Worm (Caenorhabditis elegans): Measurements from ENCODE around the gene T24A6.16.
"Not testable (repeated sequence)": the region's sequence is repeated elsewhere in the genome, so short reads cannot be mapped to it uniquely, and the experiment has no call there.

The T24A6.16 gene

DNA sequence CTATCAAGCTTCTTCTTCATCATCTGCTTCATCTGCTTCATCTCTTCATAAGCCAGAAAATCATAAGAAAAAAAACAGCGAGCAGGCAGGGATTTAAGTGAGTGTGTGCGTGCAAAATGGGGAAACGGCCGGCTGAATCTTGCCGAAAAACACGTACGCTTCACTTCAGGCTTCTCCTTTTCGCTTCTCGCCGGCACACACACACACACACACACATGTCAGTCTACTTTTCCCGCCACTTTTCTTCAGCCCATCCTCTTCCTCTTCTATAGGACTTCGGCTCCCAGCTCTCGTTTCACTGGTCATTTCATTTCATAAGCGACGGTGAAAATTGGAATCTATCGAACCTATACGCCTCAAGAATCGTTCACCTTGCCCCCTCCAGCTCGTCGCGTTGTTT, 16.5 kb upstream of the T24A6.16 start:
- TF ChIP-seq nhr-12 (tag; optimal IDR thresholded peaks at IDR 0.05): no peak
- no peak for TF ChIP-seq hmg-11 (tag; optimal IDR thresholded peaks at IDR 0.05)
- no peak for TF ChIP-seq lin-15B (tag; optimal IDR thresholded peaks at IDR 0.05)
- TF ChIP-seq unc-39 (tag; optimal IDR thresholded peaks at IDR 0.05): no peak
- TF ChIP-seq eor-1 (tag; optimal IDR thresholded peaks at IDR 0.05): no peak
- TF ChIP-seq fkh-10 (GFP tag; optimal IDR thresholded peaks at IDR 0.05): no peak
- TF ChIP-seq pqm-1 (tag; optimal IDR thresholded peaks at IDR 0.05): no peak
- TF ChIP-seq nhr-23 (tag; optimal IDR thresholded peaks at IDR 0.05): no peak
- TF ChIP-seq ztf-11 (tag; optimal IDR thresholded peaks at IDR 0.05): no peak
- TF ChIP-seq snpc-4 (tag; optimal IDR thresholded peaks at IDR 0.05): no peak
- TF ChIP-seq ceh-82 (tag; optimal IDR thresholded peaks at IDR 0.05): no peak
- TF ChIP-seq mml-1 (tag; optimal IDR thresholded peaks at IDR 0.05): no peak
- TF ChIP-seq ceh-16 (tag; optimal IDR thresholded peaks at IDR 0.05): no peak
- TF ChIP-seq lsy-12 (tag; optimal IDR thresholded peaks at IDR 0.05): no peak
- no peak for TF ChIP-seq nhr-77 (tag; optimal IDR thresholded peaks at IDR 0.05)
- TF ChIP-seq nhr-11 (tag; optimal IDR thresholded peaks at IDR 0.05): no peak
- no peak for TF ChIP-seq pha-4 (tag; optimal IDR thresholded peaks at IDR 0.05)
- no peak for TF ChIP-seq ceh-28 (tag; optimal IDR thresholded peaks at IDR 0.05)
- TF ChIP-seq mdl-1 (tag; optimal IDR thresholded peaks at IDR 0.05): no peak
- TF ChIP-seq R02D3.7 (tag; optimal IDR thresholded peaks at IDR 0.05): no peak

DNA sequence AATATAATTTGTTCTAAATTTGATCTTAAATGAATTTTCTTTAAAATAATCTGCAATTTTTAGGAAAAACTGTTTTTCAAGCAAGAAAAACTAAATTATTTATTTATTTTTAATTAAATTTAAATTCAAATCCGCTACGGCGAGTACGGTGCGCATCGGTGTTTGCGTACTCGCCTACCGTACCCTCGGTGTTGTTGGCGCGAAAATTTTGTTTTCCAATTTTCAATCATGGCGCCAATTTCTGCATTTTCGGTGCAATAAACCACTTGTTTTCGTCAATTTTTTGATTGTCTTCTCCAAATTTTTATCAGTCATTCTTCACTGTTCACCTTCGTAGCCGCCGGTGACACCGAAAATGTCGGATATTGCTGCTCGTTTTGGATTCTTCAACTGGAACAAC, 16.1 kb upstream of the T24A6.16 start, which contains the start of gene pygl-1:
pygl-1 (plus strand) TSS at position 211 of the 400 bp plus-strand sequence.
- no peak for TF ChIP-seq fkh-2 (tag; optimal IDR thresholded peaks at IDR 0.05)
- no peak for TF ChIP-seq aly-2 (tag; optimal IDR thresholded peaks at IDR 0.05)
- no peak for TF ChIP-seq ceh-28 (tag; optimal IDR thresholded peaks at IDR 0.05)
- no peak for TF ChIP-seq daf-12 (tag; optimal IDR thresholded peaks at IDR 0.05)
- TF ChIP-seq ceh-16 (tag; optimal IDR thresholded peaks at IDR 0.05): no peak

DNA sequence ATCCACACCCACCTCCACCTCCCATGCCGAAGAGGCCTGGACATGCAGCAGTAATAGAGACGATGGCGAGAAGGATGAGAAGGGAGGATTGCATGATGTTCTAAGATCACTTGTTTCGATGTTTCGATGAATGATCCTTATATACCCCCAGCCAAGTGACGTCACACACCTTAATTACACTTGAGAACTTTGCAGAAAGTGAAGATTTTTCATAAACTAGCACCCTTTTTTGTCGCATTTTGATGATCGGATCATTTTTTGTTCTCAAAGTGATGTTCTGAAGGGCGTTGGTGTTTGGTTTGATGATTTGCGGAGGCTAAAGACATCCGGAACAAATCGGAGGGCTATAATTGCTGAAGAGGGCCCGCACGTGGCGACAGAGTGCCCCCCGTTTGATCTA, 13.0 kb upstream of the T24A6.16 start, which contains the start of gene grl-27:
grl-27 (minus strand) TSS at position 101 of the 400 bp plus-strand sequence.
- no peak for TF ChIP-seq egl-5 (tag; optimal IDR thresholded peaks at IDR 0.05)
- no peak for TF ChIP-seq elt-2 (tag; optimal IDR thresholded peaks at IDR 0.05)
- no peak for TF ChIP-seq nhr-12 (tag; optimal IDR thresholded peaks at IDR 0.05)

DNA sequence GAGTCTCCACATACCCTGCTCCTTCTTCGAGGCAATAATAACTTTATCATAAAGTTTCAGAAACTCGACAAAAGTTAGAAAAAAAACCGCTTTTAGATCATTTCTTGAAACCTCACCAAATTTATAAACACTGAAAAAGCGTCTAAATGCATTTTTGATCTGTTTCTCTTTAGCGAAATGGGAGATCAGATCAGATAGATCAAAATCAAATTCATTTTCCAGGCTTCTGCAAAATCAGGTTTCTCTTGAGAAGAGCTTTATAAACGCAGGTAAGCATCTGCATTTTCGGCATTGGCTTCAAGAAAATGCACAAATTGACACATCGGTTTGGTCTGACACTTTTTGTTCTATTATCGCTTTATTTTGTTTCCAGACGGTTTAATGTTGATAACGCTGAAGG, 9.7 kb upstream of the T24A6.16 start, which contains the start of gene F40C5.1:
F40C5.1 (plus strand) TSS at position 301 of the 400 bp plus-strand sequence.
- TF ChIP-seq elt-3 (tag; optimal IDR thresholded peaks at IDR 0.05); nhr-43 (tag; optimal IDR thresholded peaks at IDR 0.05; ENCODE audit: poor library complexity, severe bottlenecking); elt-2 (tag; optimal IDR thresholded peaks at IDR 0.05): not testable (repeated sequence)

DNA sequence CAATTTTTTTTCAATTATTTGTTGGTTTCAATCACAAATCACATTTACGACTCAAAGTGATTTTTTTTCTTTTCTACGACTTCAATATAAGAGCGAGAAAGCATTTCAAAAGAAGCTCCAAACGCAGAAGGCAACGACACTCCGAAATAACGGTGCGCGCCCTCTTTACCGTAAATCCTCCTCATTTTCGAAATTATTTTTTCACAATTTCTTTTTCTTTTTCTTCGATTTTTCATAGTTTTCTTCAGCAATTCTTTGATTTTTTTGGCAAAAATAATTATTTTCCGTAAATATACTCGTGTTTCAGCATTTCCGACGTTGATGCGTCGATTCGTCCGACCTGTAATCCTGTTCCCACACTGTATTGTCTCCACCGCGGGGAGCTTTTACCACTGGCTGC, 8.0 kb upstream of the T24A6.16 start, which contains the start of gene F40C5.2:
F40C5.2 (plus strand) TSS at position 301 of the 400 bp plus-strand sequence.
- TF ChIP-seq mdl-1, ceh-16, mml-1 (tag; optimal IDR thresholded peaks at IDR 0.05): not testable (repeated sequence)

DNA sequence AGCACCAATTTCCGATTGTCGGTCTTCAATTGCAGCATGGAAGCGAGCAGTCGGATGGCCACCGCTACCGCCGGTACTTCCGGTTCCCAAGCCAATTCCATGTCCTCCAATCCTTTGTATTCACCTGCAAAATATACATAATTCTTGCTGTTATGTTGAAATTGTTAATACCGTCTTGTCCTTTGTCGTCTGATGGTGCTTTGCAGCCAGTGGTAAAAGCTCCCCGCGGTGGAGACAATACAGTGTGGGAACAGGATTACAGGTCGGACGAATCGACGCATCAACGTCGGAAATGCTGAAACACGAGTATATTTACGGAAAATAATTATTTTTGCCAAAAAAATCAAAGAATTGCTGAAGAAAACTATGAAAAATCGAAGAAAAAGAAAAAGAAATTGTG, 1.6 kb upstream of the T24A6.16 start, which contains the start of gene T24A6.17:
T24A6.17 (minus strand) TSS at position 101 of the 400 bp plus-strand sequence.
- not testable (repeated sequence) for TF ChIP-seq ztf-4, ceh-28, jun-1 (tag; optimal IDR thresholded peaks at IDR 0.05)

DNA sequence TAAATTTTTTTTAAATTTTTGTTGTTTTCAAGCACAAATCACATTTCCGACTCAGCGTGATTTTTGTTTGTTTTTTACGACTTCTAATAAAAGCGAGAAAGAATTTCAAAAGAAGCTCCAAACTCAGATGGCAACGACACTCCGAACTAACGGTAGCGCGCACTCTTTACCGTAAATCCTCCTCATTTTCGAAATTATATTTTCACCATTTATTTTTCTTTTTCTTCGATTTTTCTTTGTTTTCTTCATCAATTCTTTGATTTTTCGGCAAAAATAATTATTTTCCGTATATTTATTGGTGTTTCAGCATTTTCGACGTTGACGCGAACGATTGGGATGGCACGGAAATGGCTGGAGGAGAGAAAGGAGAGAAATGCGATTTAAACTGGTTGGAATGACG, 4.0 kb downstream of the T24A6.16 start, which contains the start of gene T24A6.1:
T24A6.1 (plus strand) TSS at position 301 of the 400 bp plus-strand sequence.
- TF ChIP-seq hmg-11 (tag; optimal IDR thresholded peaks at IDR 0.05); nhr-28 (tag; optimal IDR thresholded peaks at IDR 0.05); ama-1 (optimal IDR thresholded peaks at IDR 0.05): not testable (repeated sequence)
